Worm (Caenorhabditis elegans) whole organism, L2 larva: ENCODE data around the gene sqst-1.

Experiments used
- R02D3.7 ChIP-seq: fragments of 150-350 bp; optimal IDR thresholded peaks from 2 replicates; lab custom pipeline; 2014; ENCODE audit warnings: missing biosample characterization, missing genetic modification characterization
- Y55F3AM.14 ChIP-seq: fragments of 200-800 bp; sonication (Bioruptor generic); optimal IDR thresholded peaks from 2 replicates; lab custom pipeline; 2018; ENCODE audit warnings: mild to moderate bottlenecking, missing genetic modification characterization, missing compliant biosample characterization
- alr-1 ChIP-seq: fragments of 150-350 bp; optimal IDR thresholded peaks from 2 replicates; lab custom pipeline; 2014; ENCODE audit warnings: missing biosample characterization, missing genetic modification characterization
- ceh-16 ChIP-seq: fragments of 150-350 bp; optimal IDR thresholded peaks from 2 replicates; lab custom pipeline; 2014; ENCODE audit warnings: missing biosample characterization, missing genetic modification characterization
- egl-27 ChIP-seq: sonication (generic microtip); optimal IDR thresholded peaks from 3 replicates; lab custom pipeline; 2017; ENCODE audit warnings: missing biosample characterization, missing genetic modification reagents, missing genetic modification characterization
- elt-1 ChIP-seq: fragments of 150-350 bp; optimal IDR thresholded peaks from 2 replicates; lab custom pipeline; 2014; ENCODE audit warnings: missing biosample characterization, missing genetic modification characterization
- gmeb-1 ChIP-seq: fragments of 150-350 bp; optimal IDR thresholded peaks from 2 replicates; lab custom pipeline; 2014; ENCODE audit warnings: missing biosample characterization, missing genetic modification characterization
- lin-13 ChIP-seq: fragments of 150-350 bp; optimal IDR thresholded peaks from 2 replicates; lab custom pipeline; 2014; ENCODE audit warnings: missing biosample characterization, missing genetic modification reagents, missing genetic modification characterization
- mbf-1 ChIP-seq: sonication (generic microtip); optimal IDR thresholded peaks from 2 replicates; lab custom pipeline; 2017; ENCODE audit warnings: missing biosample characterization, missing genetic modification characterization
- mdl-1 ChIP-seq, 2 experiments: fragments of 150-350 bp in 1 of 2; sonication (generic microtip) in 1 of 2; optimal IDR thresholded peaks; 2 replicates each; lab custom pipeline; 2017; ENCODE audit warnings: missing biosample characterization in 2 of 2, missing genetic modification characterization in 2 of 2
- nhr-10 ChIP-seq: sonication (generic microtip); optimal IDR thresholded peaks from 2 replicates; lab custom pipeline; 2017; ENCODE audit warnings: missing biosample characterization, missing genetic modification characterization
- nhr-11 ChIP-seq: fragments of 150-350 bp; optimal IDR thresholded peaks from 2 replicates; lab custom pipeline; 2014; ENCODE audit warnings: missing biosample characterization, missing genetic modification characterization
- nhr-12 ChIP-seq: fragments of 150-350 bp; optimal IDR thresholded peaks from 2 replicates; lab custom pipeline; 2014; ENCODE audit warnings: missing biosample characterization, missing genetic modification characterization
- nhr-129 ChIP-seq: fragments of 150-350 bp; optimal IDR thresholded peaks from 2 replicates; lab custom pipeline; 2014; ENCODE audit warnings: missing biosample characterization, missing genetic modification characterization
- nhr-23 ChIP-seq: fragments of 150-350 bp; optimal IDR thresholded peaks from 2 replicates; lab custom pipeline; 2014; ENCODE audit warnings: missing biosample characterization, missing genetic modification reagents, missing genetic modification characterization
- nhr-6 ChIP-seq: fragments of 150-350 bp; optimal IDR thresholded peaks from 2 replicates; lab custom pipeline; 2014; ENCODE audit warnings: missing biosample characterization, missing genetic modification characterization
- sem-4 ChIP-seq: fragments of 150-350 bp; optimal IDR thresholded peaks from 2 replicates; lab custom pipeline; 2014; ENCODE audit warnings: missing biosample characterization, missing genetic modification reagents, missing genetic modification characterization
- skn-1 ChIP-seq: sonication (generic microtip); optimal IDR thresholded peaks from 2 replicates; lab custom pipeline; 2017; ENCODE audit warnings: missing biosample characterization, missing genetic modification characterization
- ztf-11 ChIP-seq: sonication (generic microtip); optimal IDR thresholded peaks from 2 replicates; lab custom pipeline; 2017; ENCODE audit warnings: missing biosample characterization, missing genetic modification characterization

The sqst-1 gene

DNA sequence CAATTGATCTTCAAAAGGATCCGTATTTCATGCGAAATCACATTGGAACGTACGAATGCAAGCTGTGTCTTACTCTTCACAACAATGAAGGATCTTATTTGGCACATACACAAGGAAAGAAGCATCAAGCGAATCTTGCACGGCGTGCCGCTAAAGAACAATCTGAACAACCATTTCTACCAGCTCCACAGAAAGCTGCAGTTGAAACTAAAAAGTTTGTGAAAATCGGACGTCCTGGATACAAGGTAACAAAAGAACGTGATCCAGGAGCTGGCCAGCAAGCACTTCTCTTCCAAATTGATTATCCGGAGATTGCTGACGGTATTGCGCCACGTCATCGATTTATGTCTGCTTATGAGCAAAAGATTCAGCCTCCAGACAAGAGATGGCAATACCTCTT lies 50.5 kb downstream of the sqst-1 start:
- TF ChIP-seq egl-27 (tag; lab: Kevin White, UChicago) (no peak), nhr-129 (tag; lab: Kevin White, UChicago) (peak; percentile 3)

ce11 chrIV:12085120-12085519 lies 51.0 kb downstream of the sqst-1 start, which contains the start of gene rbm-34:
Gene rbm-34, plus strand, starts transcription at chrIV:12085420.
- TF ChIP-seq nhr-10 (tag; lab: Kevin White, UChicago) (no peak), sem-4 (tag; lab: Kevin White, UChicago) (no peak), ztf-11 (tag; lab: Kevin White, UChicago) (no peak), nhr-11 (tag; lab: Kevin White, UChicago) (no peak), R02D3.7 (tag; lab: Kevin White, UChicago) (no peak), egl-27 (tag; lab: Kevin White, UChicago) (no peak), lin-13 (GFP tag; lab: Kevin White, UChicago) (no peak), skn-1 (no peak), nhr-12 (tag; lab: Kevin White, UChicago) (no peak), mbf-1 (tag; lab: Kevin White, UChicago) (no peak), alr-1 (tag; lab: Kevin White, UChicago) (no peak), mdl-1 (tag; optimal IDR thresholded peaks at IDR 0.05; lab: Kevin White, UChicago) (no peak), nhr-129 (tag; lab: Kevin White, UChicago) (no peak), ceh-16 (tag; lab: Kevin White, UChicago) (no peak), gmeb-1 (tag; lab: Kevin White, UChicago) (no peak), nhr-23 (tag; lab: Kevin White, UChicago) (no peak), nhr-6 (tag; lab: Kevin White, UChicago) (no peak), elt-1 (tag; lab: Kevin White, UChicago) (no peak), Y55F3AM.14 (GFP tag; lab: Kevin White, UChicago) (no peak)
- TF ChIP-seq, all 48 proteins: peak for 0
